Fruit fly (Drosophila melanogaster): ENCODE measurements around the gene CG9951.

CG9951 gene

DNA sequence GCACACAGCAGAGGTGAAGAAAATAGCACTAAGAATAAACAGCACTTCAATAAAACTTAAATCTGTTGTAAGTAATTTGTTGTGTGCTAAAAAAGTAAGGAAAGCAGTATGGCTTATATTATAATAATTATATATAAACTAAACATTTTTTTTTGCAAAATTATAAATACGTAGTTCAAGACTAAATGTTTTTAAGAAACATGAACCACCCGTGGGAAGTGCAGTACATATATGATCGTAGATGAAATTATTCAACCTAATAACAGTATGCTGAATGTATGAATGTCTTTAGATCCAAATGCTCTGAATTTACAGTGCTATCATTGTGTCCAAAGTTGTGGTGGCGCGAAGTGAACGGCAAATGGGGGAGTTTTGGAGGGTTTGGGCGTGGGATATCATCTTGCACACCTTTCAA lies 7.8 kb downstream of the CG9951 start (continued):
- no peak for TF ChIP-seq CG4617 (GFP tag; optimal IDR thresholded peaks at IDR 0.05; ENCODE audit: borderline replicate concordance)
- TF ChIP-seq nmo (GFP tag; optimal IDR thresholded peaks at IDR 0.05): peak; percentile 54
- TF ChIP-seq dati (GFP tag; IDR thresholded peaks at IDR 0.05): no peak
- no peak for TF ChIP-seq zen (tag; optimal IDR thresholded peaks at IDR 0.05)
- TF ChIP-seq Dp (GFP tag; optimal IDR thresholded peaks at IDR 0.05): no peak
- TF ChIP-seq Lhr (GFP tag; optimal IDR thresholded peaks at IDR 0.05): no peak
- TF ChIP-seq CG10979 (tag; optimal IDR thresholded peaks at IDR 0.05): peak; percentile 47
- no peak for TF ChIP-seq al (GFP tag; IDR thresholded peaks at IDR 0.05)
- TF ChIP-seq pzg (GFP tag; optimal IDR thresholded peaks at IDR 0.05): no peak
- TF ChIP-seq CG6683 (GFP tag; optimal IDR thresholded peaks at IDR 0.05): peak; percentile 11
- TF ChIP-seq CG4424 (GFP tag; optimal IDR thresholded peaks at IDR 0.05): no peak
- TF ChIP-seq Gug (GFP tag; IDR thresholded peaks at IDR 0.05): no peak
- TF ChIP-seq esg (GFP tag; conservative IDR thresholded peaks at IDR 0.05): no peak
- no peak for TF ChIP-seq Dip2 (GFP tag; IDR thresholded peaks at IDR 0.05)
- no peak for TF ChIP-seq slbo (GFP tag; IDR thresholded peaks at IDR 0.05)
- no peak for TF ChIP-seq NK7.1 (GFP tag; optimal IDR thresholded peaks at IDR 0.05)
- no peak for TF ChIP-seq CG43689 (GFP tag; IDR thresholded peaks at IDR 0.05)
- TF ChIP-seq Deaf1 (tag; optimal IDR thresholded peaks at IDR 0.05): peak; percentile 12
- TF ChIP-seq so (GFP tag; IDR thresholded peaks at IDR 0.05): no peak
- no peak for TF ChIP-seq CG9215 (GFP tag; IDR thresholded peaks at IDR 0.05)
- no peak for TF ChIP-seq CG34376 (GFP tag; optimal IDR thresholded peaks at IDR 0.05)
- no peak for TF ChIP-seq NfI (GFP tag; optimal IDR thresholded peaks at IDR 0.05)
- peak; percentile 62 for TF ChIP-seq CG2678 (tag; optimal IDR thresholded peaks at IDR 0.05)
- TF ChIP-seq da (GFP tag; optimal IDR thresholded peaks at IDR 0.05): no peak
- no peak for TF ChIP-seq btn (GFP tag; optimal IDR thresholded peaks at IDR 0.05)
- no peak for TF ChIP-seq CG12299 (tag; optimal IDR thresholded peaks at IDR 0.05)
- TF ChIP-seq CG15073 (GFP tag; optimal IDR thresholded peaks at IDR 0.05): no peak
- TF ChIP-seq CG10274 (GFP tag; optimal IDR thresholded peaks at IDR 0.05): peak; percentile 7
- no peak for TF ChIP-seq zen2 (GFP tag; IDR thresholded peaks at IDR 0.05; ENCODE audit: partially characterized antibody)
- TF ChIP-seq crol (GFP tag; IDR thresholded peaks at IDR 0.05): no peak; the same call in 1 of the 2 replicates
- TF ChIP-seq CG11085 (GFP tag; IDR thresholded peaks at IDR 0.05): no peak
- TF ChIP-seq jing (GFP tag; optimal IDR thresholded peaks at IDR 0.05): no peak
- peak; percentile 50 for TF ChIP-seq lab (GFP tag; optimal IDR thresholded peaks at IDR 0.05)
- no peak for TF ChIP-seq h (optimal IDR thresholded peaks at IDR 0.05)
- TF ChIP-seq CG15696 (tag; optimal IDR thresholded peaks at IDR 0.05): no peak
- TF ChIP-seq cato (GFP tag; optimal IDR thresholded peaks at IDR 0.05; ENCODE audit: borderline replicate concordance): no peak
- peak; percentile 50 for TF ChIP-seq CG7839 (tag; optimal IDR thresholded peaks at IDR 0.05)
- TF ChIP-seq CG16815 (GFP tag; optimal IDR thresholded peaks at IDR 0.05): no peak
- peak in 1 of 2 experiments; percentile 54 for TF ChIP-seq Hr51 (GFP tag; optimal IDR thresholded peaks at IDR 0.05)
- no peak for TF ChIP-seq CG5245 (GFP tag; optimal IDR thresholded peaks at IDR 0.05)
- no peak for TF ChIP-seq Sry-δ (GFP tag; optimal IDR thresholded peaks at IDR 0.05)
- peak; percentile 47; the same call in 2 of the 3 replicates for TF ChIP-seq CG17361 (GFP tag; IDR thresholded peaks at IDR 0.05)
- no peak for TF ChIP-seq CG31388 (GFP tag; optimal IDR thresholded peaks at IDR 0.05)
- TF ChIP-seq CG2129 (GFP tag; IDR thresholded peaks at IDR 0.05; ENCODE audit: partially characterized antibody): no peak
- no peak for TF ChIP-seq Lim3 (GFP tag; IDR thresholded peaks at IDR 0.05)
- no peak for TF ChIP-seq en (GFP tag; optimal IDR thresholded peaks at IDR 0.05)
- no peak for TF ChIP-seq klu (GFP tag; IDR thresholded peaks at IDR 0.05)
- TF ChIP-seq Camta (GFP tag; optimal IDR thresholded peaks at IDR 0.05): no peak
- no peak for TF ChIP-seq Aef1 (GFP tag; IDR thresholded peaks at IDR 0.05)
- no peak for TF ChIP-seq CG18476 (GFP tag; optimal IDR thresholded peaks at IDR 0.05)
- TF ChIP-seq CG8478 (optimal IDR thresholded peaks at IDR 0.05): no peak
- no peak for TF ChIP-seq Atf6 (GFP tag; IDR thresholded peaks at IDR 0.05)

Measured in whole organism, embryonic.